Worm (Caenorhabditis elegans) whole organism, young adult: ENCODE measurements around the gene dac-1.

Experiments
- B0336.3 ChIP-seq: fragments of 200-800 bp; sonication (Bioruptor generic); IDR thresholded peaks from 2 replicates; pipeline ENCODE4 v1.3.6; 2022; ENCODE audit warnings: missing genetic modification characterization, missing compliant biosample characterization
- F37B4.10 ChIP-seq: fragments of 200-800 bp; sonication (Bioruptor generic); IDR thresholded peaks from 2 replicates; pipeline ENCODE4 v1.3.6; 2022; ENCODE audit warnings: missing genetic modification characterization, missing compliant biosample characterization
- F57C9.4 ChIP-seq: sonication (generic microtip); optimal IDR thresholded peaks from 2 replicates; lab custom pipeline; 2017; ENCODE audit warnings: mild to moderate bottlenecking, missing genetic modification characterization, missing compliant biosample characterization
- Y53G8AR.9 ChIP-seq: fragments of 200-800 bp; sonication (Bioruptor generic); conservative IDR thresholded peaks from 2 replicates; pipeline ENCODE4 v1.3.6; 2022; ENCODE audit warnings: missing genetic modification reagents, missing genetic modification characterization, missing compliant biosample characterization
- Y56A3A.18 ChIP-seq: fragments of 200-800 bp; sonication (Bioruptor generic); IDR thresholded peaks from 2 replicates; pipeline ENCODE4 v1.3.6; 2022; ENCODE audit warnings: missing genetic modification reagents, missing genetic modification characterization, missing compliant biosample characterization
- Y95B8A.8 ChIP-seq: fragments of 200-800 bp; sonication (Bioruptor generic); IDR thresholded peaks from 2 replicates; pipeline ENCODE4 v1.3.6; 2022; ENCODE audit warnings: missing genetic modification reagents, missing genetic modification characterization, missing compliant biosample characterization
- aptf-2 ChIP-seq: fragments of 200-800 bp; sonication (Bioruptor generic); conservative IDR thresholded peaks from 2 replicates; pipeline ENCODE4 v1.3.6; 2022; ENCODE audit warnings: missing genetic modification reagents, missing genetic modification characterization, missing compliant biosample characterization
- attf-3 ChIP-seq: fragments of 200-800 bp; sonication (Bioruptor generic); conservative IDR thresholded peaks from 2 replicates; pipeline ENCODE4 v1.3.6; 2022; ENCODE audit warnings: missing genetic modification reagents, missing genetic modification characterization, missing compliant biosample characterization
- ccch-3 ChIP-seq: fragments of 200-800 bp; sonication (Bioruptor generic); optimal IDR thresholded peaks from 2 replicates; lab custom pipeline; 2018; ENCODE audit warnings: mild to moderate bottlenecking, missing genetic modification characterization, missing compliant biosample characterization
- cebp-1 ChIP-seq, 2 experiments: fragments of 200-800 bp in 1 of 2; sonication (Bioruptor generic) in 1 of 2; sonication (generic microtip) in 1 of 2; IDR thresholded peaks in 1 of 2; optimal IDR thresholded peaks in 1 of 2; 2 replicates each; pipeline versions ENCODE4 v1.3.6 to Lab custom; 2017 to 2022; ENCODE audit warnings: missing compliant biosample characterization in 2 of 2, missing genetic modification characterization in 2 of 2, mild to moderate bottlenecking in 1 of 2, missing genetic modification reagents in 1 of 2, moderate library complexity in 1 of 2
- ceh-27 ChIP-seq: fragments of 200-800 bp; sonication (Bioruptor generic); optimal IDR thresholded peaks from 2 replicates; lab custom pipeline; 2018; ENCODE audit warnings: mild to moderate bottlenecking, missing genetic modification characterization, moderate library complexity, missing compliant biosample characterization
- egl-44 ChIP-seq: fragments of 200-800 bp; sonication (Bioruptor generic); IDR thresholded peaks from 2 replicates; pipeline ENCODE4 v1.3.6; 2022; ENCODE audit warnings: missing genetic modification reagents, missing genetic modification characterization, missing compliant biosample characterization
- ets-4 ChIP-seq: fragments of 200-800 bp; sonication (Bioruptor generic); optimal IDR thresholded peaks from 2 replicates; lab custom pipeline; 2018; ENCODE audit warnings: mild to moderate bottlenecking, missing genetic modification characterization, missing compliant biosample characterization
- gei-17 ChIP-seq: fragments of 200-800 bp; sonication (Bioruptor generic); optimal IDR thresholded peaks from 2 replicates; lab custom pipeline; 2018; ENCODE audit warnings: mild to moderate bottlenecking, missing genetic modification characterization, missing compliant biosample characterization
- hlh-12 ChIP-seq: sonication (generic microtip); optimal IDR thresholded peaks from 2 replicates; lab custom pipeline; 2016; ENCODE audit warnings: missing genetic modification characterization, missing compliant biosample characterization
- hlh-26 ChIP-seq: fragments of 200-800 bp; sonication (Bioruptor generic); conservative IDR thresholded peaks from 2 replicates; pipeline ENCODE4 v1.3.6; 2022; ENCODE audit warnings: missing genetic modification reagents, missing genetic modification characterization, missing compliant biosample characterization
- hrde-1 ChIP-seq: sonication (generic microtip); optimal IDR thresholded peaks from 2 replicates; lab custom pipeline; 2016; ENCODE audit warnings: missing genetic modification characterization, mild to moderate bottlenecking, missing compliant biosample characterization, moderate library complexity, missing genotype, missing genetic modification reagents, borderline replicate concordance
- let-526 ChIP-seq: fragments of 200-800 bp; sonication (Bioruptor generic); IDR thresholded peaks from 2 replicates; pipeline ENCODE4 v1.3.6; 2022; ENCODE audit warnings: missing genetic modification reagents, missing genetic modification characterization, missing compliant biosample characterization
- let-607 ChIP-seq, 2 experiments: fragments of 200-800 bp in 1 of 2; sonication (Bioruptor generic) in 1 of 2; sonication (generic microtip) in 1 of 2; optimal IDR thresholded peaks; 2 replicates each; lab custom pipeline; 2016 to 2018; ENCODE audit warnings: mild to moderate bottlenecking in 2 of 2, missing compliant biosample characterization in 2 of 2, missing genetic modification characterization in 2 of 2, moderate library complexity in 2 of 2, missing genotype in 1 of 2
- lin-26 ChIP-seq: fragments of 200-800 bp; sonication (Bioruptor generic); IDR thresholded peaks from 2 replicates; pipeline ENCODE4 v1.3.6; 2022; ENCODE audit warnings: missing genetic modification reagents, missing genetic modification characterization, missing compliant biosample characterization
- lin-35 ChIP-seq, 3 experiments: fragments of 150-350 bp in 2 of 3; sonication (generic microtip) in 1 of 3; optimal IDR thresholded peaks; 2 replicates each; lab custom pipeline; 2014 to 2018; ENCODE audit warnings: missing biosample characterization in 3 of 3, missing genetic modification characterization in 3 of 3, missing genetic modification reagents in 3 of 3
- lsl-1 ChIP-seq: fragments of 200-800 bp; sonication (Bioruptor generic); optimal IDR thresholded peaks from 2 replicates; lab custom pipeline; 2018; ENCODE audit warnings: mild to moderate bottlenecking, missing genetic modification characterization, moderate library complexity, missing compliant biosample characterization
- madf-8 ChIP-seq: fragments of 200-800 bp; sonication (Bioruptor generic); conservative IDR thresholded peaks from 2 replicates; pipeline ENCODE4 v1.3.6; 2022; ENCODE audit warnings: missing genetic modification reagents, missing genetic modification characterization, missing compliant biosample characterization
- nfyb-1 ChIP-seq: fragments of 200-800 bp; sonication (Bioruptor generic); IDR thresholded peaks from 2 replicates; pipeline ENCODE4 v1.3.6; 2022; ENCODE audit warnings: missing genetic modification reagents, missing genetic modification characterization, missing compliant biosample characterization
- nhr-120 ChIP-seq: fragments of 200-800 bp; sonication (Bioruptor generic); IDR thresholded peaks from 2 replicates; pipeline ENCODE4 v1.3.6; 2022; ENCODE audit warnings: missing genetic modification characterization, missing compliant biosample characterization
- pha-4 ChIP-seq: fragments of 150-350 bp; sonication (generic microtip); optimal IDR thresholded peaks from 2 replicates; lab custom pipeline; 2014; ENCODE audit warnings: missing biosample characterization, missing genetic modification reagents, missing genetic modification characterization
- rcor-1 ChIP-seq: fragments of 200-800 bp; sonication (Bioruptor generic); IDR thresholded peaks from 2 replicates; pipeline ENCODE4 v1.3.6; 2022; ENCODE audit warnings: missing genetic modification reagents, missing genetic modification characterization, missing compliant biosample characterization
- rec-8 ChIP-seq, 2 experiments: sonication (generic microtip); optimal IDR thresholded peaks; 2 replicates each; lab custom pipeline; 2016; ENCODE audit warnings: mild to moderate bottlenecking in 2 of 2, missing genetic modification characterization in 2 of 2, missing genetic modification reagents in 2 of 2, missing genotype in 2 of 2, missing biosample characterization in 1 of 2, missing compliant biosample characterization in 1 of 2, moderate library complexity in 1 of 2
- repo-1 ChIP-seq: sonication (generic microtip); optimal IDR thresholded peaks from 2 replicates; lab custom pipeline; 2017; ENCODE audit warnings: mild to moderate bottlenecking, missing genetic modification characterization, missing compliant biosample characterization
- rpc-1 ChIP-seq, 2 experiments: fragments of 150-350 bp in 1 of 2; sonication (generic microtip) in 1 of 2; optimal IDR thresholded peaks; 2 replicates each; lab custom pipeline; 2014 to 2018; ENCODE audit warnings: missing biosample characterization in 1 of 2, missing genetic modification characterization in 1 of 2, missing genetic modification reagents in 1 of 2, missing genotype in 1 of 2
- sdz-38 ChIP-seq: sonication (generic microtip); optimal IDR thresholded peaks from 2 replicates; lab custom pipeline; 2016; ENCODE audit warnings: missing genotype, missing genetic modification characterization, missing compliant biosample characterization
- snpc-1.1 ChIP-seq: sonication (generic microtip); optimal IDR thresholded peaks from 2 replicates; lab custom pipeline; 2017; ENCODE audit warnings: missing genetic modification characterization, mild to moderate bottlenecking, missing compliant biosample characterization, antibody characterized with exemption, moderate library complexity, missing genotype, missing genetic modification reagents; ENCODE audit not compliant: insufficient read depth
- snpc-4 ChIP-seq, 5 experiments: fragments of 150-350 bp in 1 of 5; sonication (generic microtip) in 4 of 5; optimal IDR thresholded peaks; 2 replicates each; lab custom pipeline; 2014 to 2018; ENCODE audit warnings: missing genetic modification characterization in 5 of 5, missing biosample characterization in 3 of 5, antibody characterized with exemption in 2 of 5, mild to moderate bottlenecking in 2 of 5, missing compliant biosample characterization in 2 of 5, missing genotype in 2 of 5, moderate library complexity in 2 of 5, missing genetic modification reagents in 1 of 5
- tbp1 ChIP-seq: fragments of 200-800 bp; sonication (Bioruptor generic); optimal IDR thresholded peaks from 2 replicates; lab custom pipeline; 2018; ENCODE audit warnings: mild to moderate bottlenecking, missing genetic modification characterization, missing compliant biosample characterization
- tbx-9 ChIP-seq: sonication (generic microtip); optimal IDR thresholded peaks from 2 replicates; lab custom pipeline; 2016; ENCODE audit warnings: borderline replicate concordance, missing genetic modification characterization, inconsistent platforms, missing compliant biosample characterization
- zfh-2 ChIP-seq: fragments of 200-800 bp; sonication (Bioruptor generic); conservative IDR thresholded peaks from 2 replicates; pipeline ENCODE4 v1.3.6; 2022; ENCODE audit warnings: missing genetic modification reagents, missing genetic modification characterization, missing compliant biosample characterization
- ztf-25 ChIP-seq: fragments of 200-800 bp; sonication (Bioruptor generic); IDR thresholded peaks from 2 replicates; pipeline ENCODE4 v1.3.6; 2022; ENCODE audit warnings: missing genetic modification reagents, missing genetic modification characterization, missing compliant biosample characterization
- ztf-3 ChIP-seq: fragments of 200-800 bp; sonication (Bioruptor generic); optimal IDR thresholded peaks from 2 replicates; lab custom pipeline; 2018; ENCODE audit warnings: mild to moderate bottlenecking, missing genetic modification characterization, missing compliant biosample characterization

dac-1 gene

DNA sequence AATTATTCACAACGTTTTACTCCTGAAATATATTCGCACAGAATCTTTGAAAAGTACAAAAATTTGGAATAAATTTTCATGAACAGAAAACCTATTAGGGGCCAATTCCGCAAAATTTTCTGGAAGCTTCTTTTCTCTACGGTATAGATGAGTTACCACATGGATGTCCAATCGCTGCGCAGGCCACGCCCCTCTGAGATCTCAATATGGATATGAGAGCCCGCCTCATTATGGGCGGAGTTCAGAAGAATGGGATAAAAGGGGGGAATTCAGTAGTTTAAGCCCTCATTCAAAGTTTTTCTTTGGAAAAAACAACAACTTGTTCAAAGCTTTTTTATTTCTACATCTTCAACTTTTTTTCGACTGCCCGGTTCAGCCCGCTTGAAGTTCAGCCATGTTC, 4.4 kb upstream of the dac-1 start, which contains the start of gene daf-7:
daf-7 (plus strand) TSS at position 301 of the 400 bp plus-strand sequence.
- TF ChIP-seq lsl-1 (GFP tag; lab: Kevin White, UChicago) (no peak), pha-4 (tag; lab: Kevin White, UChicago) (no peak), madf-8 (GFP tag; lab: Robert Waterston, UW) (no peak), egl-44 (no peak)

DNA sequence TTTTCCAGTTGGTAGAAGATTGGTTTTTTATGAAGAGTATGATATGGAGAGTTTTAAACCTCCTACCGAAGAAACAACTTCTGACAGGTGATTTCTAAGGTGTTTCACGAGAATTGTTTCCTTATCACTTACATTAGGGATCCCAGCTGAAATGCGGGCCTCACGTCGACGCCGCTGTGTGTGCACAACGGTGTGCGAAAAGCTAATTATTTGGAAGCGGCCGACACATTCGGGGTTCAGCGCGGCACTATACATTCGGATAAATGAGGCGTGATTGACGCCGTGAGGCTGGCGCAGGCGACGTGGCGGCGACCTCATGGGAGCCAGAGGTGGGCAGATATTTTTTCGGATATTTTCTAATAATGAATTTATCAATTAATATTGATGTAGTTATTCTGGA, 3.4 kb downstream of the dac-1 start:
- TF ChIP-seq F57C9.4 (tag; lab: Kevin White, UChicago) (no peak), ets-4 (GFP tag; lab: Kevin White, UChicago) (no peak), snpc-4 (GFP tag; optimal IDR thresholded peaks at IDR 0.05; lab: Kevin White, UChicago) (peak; percentile 44), snpc-4 (tag; optimal IDR thresholded peaks at IDR 0.05; lab: Kevin White, UChicago) (peak in 2 of 4 experiments; percentile 81 to 88), snpc-1.1 (tag; lab: Kevin White, UChicago) (peak; percentile 83), repo-1 (tag; lab: Kevin White, UChicago) (no peak), zfh-2 (GFP tag; lab: Robert Waterston, UW) (0 out of 2 replicates have a peak, but pooled peaks have one; percentile 21), Y53G8AR.9 (GFP tag; lab: Robert Waterston, UW) (no peak)

DNA sequence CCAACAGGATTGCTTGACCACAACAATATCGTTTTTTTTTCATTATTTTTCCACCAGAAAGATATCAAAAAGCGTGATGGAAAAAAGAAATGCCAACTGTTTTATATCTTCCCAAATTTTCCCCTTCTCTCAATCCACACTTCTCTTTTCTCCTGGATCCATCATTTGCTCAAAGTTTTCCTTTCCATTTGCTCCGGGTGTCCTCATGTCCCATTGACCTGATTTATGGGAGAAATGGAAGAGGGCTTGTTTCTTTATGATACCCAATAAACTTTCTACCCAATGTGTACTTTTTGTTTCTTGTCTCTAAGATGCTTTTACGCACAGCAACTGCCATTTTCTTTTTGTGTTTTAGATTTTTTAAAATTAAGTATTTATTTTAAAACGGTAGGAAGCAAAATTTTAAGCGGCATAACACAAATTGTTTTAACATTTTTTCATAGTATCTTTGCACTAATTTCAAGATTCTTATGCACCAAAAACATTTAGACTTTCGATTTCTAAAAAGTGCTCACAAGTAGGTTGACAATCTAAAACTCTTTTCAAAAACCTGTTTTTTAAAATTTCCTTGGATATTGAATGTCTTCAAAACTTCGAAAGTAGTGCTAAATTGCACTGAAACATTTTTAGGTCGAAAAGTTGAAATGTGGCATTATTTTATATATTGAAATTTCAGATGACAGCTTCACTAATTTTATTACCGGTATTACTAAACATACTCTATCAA, 6.8 kb downstream of the dac-1 start, which contains the start of gene clec-149:
clec-149 (plus strand) TSS at position 677 of the 727 bp plus-strand sequence.
- no peak for TF ChIP-seq aptf-2
- TF ChIP-seq rpc-1 (optimal IDR thresholded peaks at IDR 0.05; lab: Kevin White, UChicago) = no peak
- no peak for TF ChIP-seq rpc-1 (tag; optimal IDR thresholded peaks at IDR 0.05; lab: Kevin White, UChicago)
- no peak for TF ChIP-seq B0336.3 (GFP tag; lab: Robert Waterston, UW)
- no peak for TF ChIP-seq let-526 (GFP tag; lab: Robert Waterston, UW)
- TF ChIP-seq rcor-1 (GFP tag; lab: Robert Waterston, UW) = no peak
- TF ChIP-seq lin-35 (GFP tag; optimal IDR thresholded peaks at IDR 0.05; lab: Kevin White, UChicago) = no peak
- no peak for TF ChIP-seq nhr-120 (GFP tag; lab: Robert Waterston, UW)
- TF ChIP-seq sdz-38 (tag; lab: Kevin White, UChicago) = no peak
- no peak for TF ChIP-seq cebp-1 (GFP tag; IDR thresholded peaks at IDR 0.05; lab: Robert Waterston, UW)
- no peak for TF ChIP-seq cebp-1 (tag; optimal IDR thresholded peaks at IDR 0.05; lab: Kevin White, UChicago)
- no peak for TF ChIP-seq ztf-25 (GFP tag; lab: Robert Waterston, UW)
- no peak for TF ChIP-seq F37B4.10 (GFP tag; lab: Robert Waterston, UW)
- no peak for TF ChIP-seq ztf-3 (GFP tag; lab: Kevin White, UChicago)
- no peak for TF ChIP-seq Y95B8A.8 (GFP tag; lab: Robert Waterston, UW)
- TF ChIP-seq tbp1 (GFP tag; lab: Kevin White, UChicago) = no peak
- TF ChIP-seq F57C9.4 (tag; lab: Kevin White, UChicago) = no peak
- no peak for TF ChIP-seq hrde-1 (tag; lab: Kevin White, UChicago)
- TF ChIP-seq tbx-9 = no peak
- TF ChIP-seq hlh-12 (tag; lab: Kevin White, UChicago) = no peak
- no peak for TF ChIP-seq ccch-3 (GFP tag; lab: Kevin White, UChicago)
- no peak for TF ChIP-seq Y56A3A.18
- TF ChIP-seq, all 124 proteins: peak for 0

DNA sequence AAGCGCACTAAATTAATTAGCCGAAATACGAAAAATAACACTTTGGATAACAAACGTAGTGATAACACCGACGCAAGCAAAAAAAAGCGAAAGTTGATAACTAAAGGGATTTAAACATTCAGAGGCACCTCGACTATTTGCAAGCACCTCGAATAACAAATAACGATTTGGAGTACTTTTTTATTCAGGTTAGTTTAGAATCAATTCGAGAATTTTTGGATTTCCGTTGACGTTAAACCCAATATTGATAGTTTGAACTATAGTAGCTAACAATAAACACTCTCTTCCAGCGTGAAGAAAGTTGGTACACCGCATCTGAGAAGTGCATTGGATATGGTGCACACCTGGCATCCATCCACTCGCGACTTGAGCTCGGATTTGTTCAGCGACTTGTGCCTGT, 9.3 kb downstream of the dac-1 start:
- TF ChIP-seq hlh-26 (GFP tag; lab: Robert Waterston, UW) (no peak), gei-17 (GFP tag; lab: Kevin White, UChicago) (no peak), ceh-27 (no peak), nfyb-1 (GFP tag; lab: Robert Waterston, UW) (no peak), let-607 (tag; optimal IDR thresholded peaks at IDR 0.05; lab: Kevin White, UChicago) (no peak), attf-3 (GFP tag; lab: Robert Waterston, UW) (no peak), lin-26 (GFP tag; lab: Robert Waterston, UW) (no peak), nhr-120 (GFP tag; lab: Robert Waterston, UW) (no peak), rec-8 (tag; optimal IDR thresholded peaks at IDR 0.05; lab: Kevin White, UChicago) (no peak)
